Worm (Caenorhabditis elegans) whole organism, midembryonic: ENCODE data around the gene T10D4.15.

Experiments
- T22C8.4 ChIP-seq: fragments of 200-800 bp; sonication (Bioruptor generic); IDR thresholded peaks from 2 replicates; pipeline ENCODE4 v1.3.6; 2022; ENCODE audit warnings: missing genetic modification characterization, missing compliant biosample characterization
- cog-1 ChIP-seq: sonication (generic microtip); optimal IDR thresholded peaks from 2 replicates; lab custom pipeline; 2016; ENCODE audit warnings: missing genetic modification characterization, missing compliant biosample characterization
- flt-1 ChIP-seq: fragments of 200-800 bp; sonication (Bioruptor generic); IDR thresholded peaks from 2 replicates; pipeline ENCODE4 v1.3.6; 2022; ENCODE audit warnings: missing genetic modification characterization, missing compliant biosample characterization
- klf-2 ChIP-seq: fragments of 200-800 bp; sonication (Bioruptor generic); conservative IDR thresholded peaks from 2 replicates; pipeline ENCODE4 v1.3.6; 2022; ENCODE audit warnings: missing genetic modification reagents, missing genetic modification characterization, missing compliant biosample characterization
- med-1 ChIP-seq: sonication (generic microtip); optimal IDR thresholded peaks from 2 replicates; lab custom pipeline; 2017; ENCODE audit warnings: missing genetic modification characterization, mild to moderate bottlenecking, missing compliant biosample characterization, antibody characterized with exemption, missing genetic modification reagents; ENCODE audit not compliant: insufficient read depth
- ref-1 ChIP-seq: fragments of 200-800 bp; sonication (Bioruptor generic); conservative IDR thresholded peaks from 2 replicates; pipeline ENCODE4 v1.3.6; 2022; ENCODE audit warnings: missing genetic modification reagents, missing genetic modification characterization, missing compliant biosample characterization
- tab-1 ChIP-seq: fragments of 200-800 bp; sonication (Bioruptor generic); IDR thresholded peaks from 2 replicates; pipeline ENCODE4 v1.3.6; 2022; ENCODE audit warnings: missing genetic modification characterization, missing compliant biosample characterization
- ztf-23 ChIP-seq: fragments of 200-800 bp; sonication (Bioruptor generic); IDR thresholded peaks from 2 replicates; pipeline ENCODE4 v1.3.6; 2022; ENCODE audit warnings: missing genetic modification reagents, missing genetic modification characterization, missing compliant biosample characterization
- ztf-29 ChIP-seq: fragments of 200-800 bp; sonication (Bioruptor generic); IDR thresholded peaks from 2 replicates; pipeline ENCODE4 v1.3.6; 2022; ENCODE audit warnings: missing genetic modification reagents, missing genetic modification characterization, missing compliant biosample characterization

DNA sequence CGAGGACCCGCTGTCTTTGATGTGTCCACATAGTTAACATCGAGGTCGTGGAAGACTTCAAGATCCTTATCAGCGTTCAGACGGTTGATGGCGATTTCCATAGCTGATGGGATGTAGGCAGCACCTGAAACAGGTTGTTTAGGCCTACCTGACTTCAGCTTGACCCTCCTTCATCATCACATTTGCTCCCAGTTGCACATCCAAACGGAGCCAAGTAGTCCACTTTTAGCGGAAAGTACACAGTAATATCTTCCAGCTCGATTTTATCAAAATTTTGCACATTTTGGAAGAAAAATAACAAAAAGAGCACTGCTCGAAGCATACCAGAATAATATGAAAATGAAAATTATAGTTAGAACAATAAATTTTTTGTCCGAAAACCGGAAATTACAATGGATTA, 51.0 kb downstream of the T10D4.15 start, which contains the start of gene gcy-15:
- TF ChIP-seq ref-1 (GFP tag; lab: Robert Waterston, UW) (no peak), klf-2 (GFP tag; lab: Robert Waterston, UW) (no peak), tab-1 (GFP tag; lab: Robert Waterston, UW) (no peak), flt-1 (GFP tag; lab: Robert Waterston, UW) (no peak), ztf-29 (GFP tag; lab: Robert Waterston, UW) (no peak), T22C8.4 (GFP tag; lab: Robert Waterston, UW) (no peak), cog-1 (no peak), ztf-23 (no peak), med-1 (GFP tag; lab: Kevin White, UChicago) (no peak)
